Fruit fly (Drosophila melanogaster) whole organism, embryonic: ENCODE measurements around the gene CG14984.

Source experiments
- CG10209 ChIP-seq: fragments of 200-800 bp; sonication (Bioruptor generic); optimal IDR thresholded peaks from 3 replicates; lab custom pipeline; 2017; ENCODE audit warnings: missing biosample characterization, mild to moderate bottlenecking, missing genetic modification characterization, missing genetic modification reagents
- CG12236 ChIP-seq: fragments of 200-800 bp; sonication (Bioruptor generic); optimal IDR thresholded peaks from 2 replicates; lab custom pipeline; 2016; ENCODE audit warnings: missing biosample characterization, missing genetic modification characterization
- CG14667 ChIP-seq: fragments of 200-800 bp; sonication (Bioruptor generic); IDR thresholded peaks from 2 replicates; pipeline ENCODE4 v1.3.6; 2022; ENCODE audit warnings: missing biosample characterization, missing genetic modification characterization
- CG1602 ChIP-seq: fragments of 200-800 bp; sonication (Bioruptor generic); optimal IDR thresholded peaks from 3 replicates; lab custom pipeline; 2016; ENCODE audit warnings: missing biosample characterization, missing genetic modification characterization
- CG1603 ChIP-seq: fragments of 200-800 bp; sonication (Bioruptor generic); optimal IDR thresholded peaks from 2 replicates; lab custom pipeline; 2019; ENCODE audit warnings: missing biosample characterization, mild to moderate bottlenecking, missing genetic modification characterization, moderate library complexity
- CG17361 ChIP-seq: fragments of 200-800 bp; sonication (Bioruptor generic); IDR thresholded peaks from 3 replicates; pipeline ENCODE4 v1.3.6; 2022; ENCODE audit warnings: missing biosample characterization, missing genetic modification characterization
- CG17568 ChIP-seq: fragments of 200-800 bp; sonication (Bioruptor generic); optimal IDR thresholded peaks from 2 replicates; lab custom pipeline; 2018; ENCODE audit warnings: missing biosample characterization, mild to moderate bottlenecking, missing genetic modification characterization, moderate library complexity
- CG1792 ChIP-seq: fragments of 200-800 bp; sonication (Bioruptor generic); optimal IDR thresholded peaks from 2 replicates; lab custom pipeline; 2016; ENCODE audit warnings: missing biosample characterization, missing genetic modification characterization
- CG2875 ChIP-seq: fragments of 200-800 bp; sonication (Bioruptor generic); optimal IDR thresholded peaks from 2 replicates; lab custom pipeline; 2017; ENCODE audit warnings: missing biosample characterization, mild to moderate bottlenecking, missing genetic modification characterization, missing genetic modification reagents
- CG42726 ChIP-seq: fragments of 200-800 bp; sonication (Bioruptor generic); IDR thresholded peaks from 2 replicates; pipeline ENCODE4 v1.3.6; 2022; ENCODE audit warnings: missing biosample characterization, missing genetic modification characterization; ENCODE audit not compliant: partially characterized antibody
- CG4404 ChIP-seq: fragments of 200-800 bp; sonication (Bioruptor generic); IDR thresholded peaks from 2 replicates; pipeline ENCODE4 v1.3.6; 2022; ENCODE audit warnings: missing biosample characterization, missing genetic modification characterization
- CG4424 ChIP-seq: fragments of 200-800 bp; sonication (Bioruptor generic); optimal IDR thresholded peaks from 3 replicates; lab custom pipeline; 2016; ENCODE audit warnings: missing biosample characterization, missing genetic modification characterization
- CG7556 ChIP-seq: fragments of 200-800 bp; sonication (Bioruptor generic); optimal IDR thresholded peaks from 2 replicates; lab custom pipeline; 2017; ENCODE audit warnings: missing biosample characterization, mild to moderate bottlenecking, missing genetic modification characterization
- CG7745 ChIP-seq: fragments of 200-800 bp; sonication (Bioruptor generic); optimal IDR thresholded peaks from 2 replicates; lab custom pipeline; 2018; ENCODE audit warnings: missing biosample characterization, mild to moderate bottlenecking, missing genetic modification characterization, moderate library complexity
- CG8924 ChIP-seq: fragments of 200-800 bp; optimal IDR thresholded peaks from 3 replicates; lab custom pipeline; 2019; ENCODE audit warnings: missing biosample characterization, mild to moderate bottlenecking, missing genetic modification characterization, moderate library complexity
- CG9932 ChIP-seq: fragments of 200-800 bp; sonication (Bioruptor generic); IDR thresholded peaks from 2 replicates; pipeline ENCODE4 v1.3.6; 2022; ENCODE audit warnings: missing biosample characterization, missing genetic modification characterization
- CoRest ChIP-seq: fragments of 200-800 bp; sonication (Bioruptor generic); optimal IDR thresholded peaks from 3 replicates; lab custom pipeline; 2018; ENCODE audit warnings: missing biosample characterization, mild to moderate bottlenecking, missing genetic modification characterization, moderate library complexity
- D19A ChIP-seq: fragments of 200-800 bp; optimal IDR thresholded peaks from 3 replicates; lab custom pipeline; 2019; ENCODE audit warnings: missing biosample characterization, mild to moderate bottlenecking, missing genetic modification characterization, moderate library complexity
- Elba2 ChIP-seq: fragments of 200-800 bp; sonication (Bioruptor generic); optimal IDR thresholded peaks from 3 replicates; lab custom pipeline; 2016; ENCODE audit warnings: missing biosample characterization, missing genetic modification characterization
- Lhr ChIP-seq: fragments of 200-800 bp; sonication (Bioruptor generic); optimal IDR thresholded peaks from 3 replicates; lab custom pipeline; 2017; ENCODE audit warnings: mild to moderate bottlenecking, missing biosample characterization, missing genetic modification reagents, missing genetic modification characterization
- NC2β ChIP-seq: fragments of 200-800 bp; sonication (Bioruptor generic); optimal IDR thresholded peaks from 2 replicates; lab custom pipeline; 2016; ENCODE audit warnings: missing biosample characterization, missing genetic modification characterization
- Nf-YB ChIP-seq: fragments of 200-800 bp; sonication (Bioruptor generic); optimal IDR thresholded peaks from 3 replicates; lab custom pipeline; 2019; ENCODE audit warnings: missing biosample characterization, mild to moderate bottlenecking, missing genetic modification characterization, moderate library complexity
- Oli ChIP-seq: fragments of 200-800 bp; sonication (Bioruptor generic); optimal IDR thresholded peaks from 2 replicates; lab custom pipeline; 2018; ENCODE audit warnings: missing biosample characterization, mild to moderate bottlenecking, missing genetic modification characterization, moderate library complexity
- Sox102F ChIP-seq: fragments of 200-800 bp; sonication (Bioruptor generic); optimal IDR thresholded peaks from 2 replicates; lab custom pipeline; 2018; ENCODE audit warnings: missing biosample characterization, mild to moderate bottlenecking, missing genetic modification characterization, moderate library complexity
- Xrp1 ChIP-seq: fragments of 200-800 bp; sonication (Bioruptor generic); IDR thresholded peaks from 2 replicates; pipeline ENCODE4 v1.3.6; 2022; ENCODE audit warnings: missing biosample characterization, missing genetic modification characterization
- bsh ChIP-seq, 2 experiments: fragments of 200-800 bp; sonication (Bioruptor generic); optimal IDR thresholded peaks; 2 replicates each; lab custom pipeline; 2017 to 2018; ENCODE audit warnings: mild to moderate bottlenecking in 2 of 2, missing biosample characterization in 2 of 2, missing genetic modification characterization in 2 of 2, moderate library complexity in 1 of 2
- crp ChIP-seq, 2 experiments: fragments of 200-800 bp; sonication (Bioruptor generic); optimal IDR thresholded peaks; 2 replicates in 1 of 2; 3 replicates in 1 of 2; lab custom pipeline; 2017; ENCODE audit warnings: missing biosample characterization in 2 of 2, missing genetic modification characterization in 2 of 2, mild to moderate bottlenecking in 1 of 2, moderate library complexity in 1 of 2
- dmrt11E ChIP-seq: fragments of 200-800 bp; sonication (Bioruptor generic); optimal IDR thresholded peaks from 3 replicates; lab custom pipeline; 2018; ENCODE audit warnings: missing biosample characterization, mild to moderate bottlenecking, missing genetic modification characterization, moderate library complexity
- en ChIP-seq: fragments of 200-800 bp; sonication (Bioruptor generic); optimal IDR thresholded peaks from 2 replicates; lab custom pipeline; 2016; ENCODE audit warnings: missing biosample characterization, missing genetic modification characterization
- gce ChIP-seq: fragments of 200-800 bp; sonication (Bioruptor generic); IDR thresholded peaks from 3 replicates; pipeline ENCODE4 v1.3.6; 2022; ENCODE audit warnings: missing biosample characterization, missing genetic modification characterization
- gcm ChIP-seq: fragments of 200-800 bp; sonication (Bioruptor generic); optimal IDR thresholded peaks from 2 replicates; lab custom pipeline; 2019; ENCODE audit warnings: missing biosample characterization, mild to moderate bottlenecking, missing genetic modification characterization, moderate library complexity
- hkb ChIP-seq, 2 experiments: fragments of 200-800 bp in 1 of 2; fragments of >200 bp in 1 of 2; sonication (Bioruptor generic) in 1 of 2; IDR thresholded peaks in 1 of 2; optimal IDR thresholded peaks in 1 of 2; 2 replicates each; pipeline versions ENCODE4 v1.3.6 to Lab custom; 2017 to 2022; ENCODE audit warnings: missing biosample characterization in 1 of 2, missing genetic modification characterization in 1 of 2
- mam ChIP-seq: fragments of 200-800 bp; sonication (Bioruptor generic); optimal IDR thresholded peaks from 3 replicates; lab custom pipeline; 2016; ENCODE audit warnings: missing biosample characterization, missing genetic modification characterization
- prd ChIP-seq, 3 experiments: fragments of >200 bp in 2 of 3; fragments of 200-800 bp in 1 of 3; sonication (Bioruptor generic) in 1 of 3; optimal IDR thresholded peaks in 2 of 3; IDR thresholded peaks in 1 of 3; 2 replicates in 2 of 3; 3 replicates in 1 of 3; pipeline versions ENCODE4 v1.3.6 to Lab custom; 2017 to 2022; ENCODE audit warnings: missing biosample characterization in 1 of 3, missing genetic modification characterization in 1 of 3
- row ChIP-seq: fragments of 200-800 bp; sonication (Bioruptor generic); IDR thresholded peaks from 3 replicates; pipeline ENCODE4 v1.3.6; 2022; ENCODE audit warnings: missing biosample characterization, missing genetic modification characterization
- stwl ChIP-seq: fragments of 200-800 bp; sonication (Bioruptor generic); optimal IDR thresholded peaks from 3 replicates; lab custom pipeline; 2018; ENCODE audit warnings: missing biosample characterization, mild to moderate bottlenecking, missing genetic modification characterization, moderate library complexity
- tin ChIP-seq: fragments of 200-800 bp; sonication (Bioruptor generic); optimal IDR thresholded peaks from 3 replicates; lab custom pipeline; 2016; ENCODE audit warnings: missing biosample characterization, missing genetic modification characterization
- trem ChIP-seq: fragments of 200-800 bp; optimal IDR thresholded peaks from 3 replicates; lab custom pipeline; 2019; ENCODE audit warnings: missing biosample characterization, mild to moderate bottlenecking, missing genetic modification characterization, moderate library complexity
- tup ChIP-seq: fragments of 200-800 bp; sonication (Bioruptor generic); optimal IDR thresholded peaks from 2 replicates; lab custom pipeline; 2016; ENCODE audit warnings: missing biosample characterization, mild to moderate bottlenecking, missing genetic modification characterization, moderate library complexity
- zen ChIP-seq: fragments of 200-800 bp; sonication (Bioruptor generic); optimal IDR thresholded peaks from 3 replicates; lab custom pipeline; 2018; ENCODE audit warnings: missing biosample characterization, mild to moderate bottlenecking, missing genetic modification characterization, moderate library complexity
- zf30C ChIP-seq: fragments of 200-800 bp; sonication (Bioruptor generic); optimal IDR thresholded peaks from 3 replicates; lab custom pipeline; 2018; ENCODE audit warnings: missing biosample characterization, mild to moderate bottlenecking, missing genetic modification characterization

The CG14984 gene

DNA sequence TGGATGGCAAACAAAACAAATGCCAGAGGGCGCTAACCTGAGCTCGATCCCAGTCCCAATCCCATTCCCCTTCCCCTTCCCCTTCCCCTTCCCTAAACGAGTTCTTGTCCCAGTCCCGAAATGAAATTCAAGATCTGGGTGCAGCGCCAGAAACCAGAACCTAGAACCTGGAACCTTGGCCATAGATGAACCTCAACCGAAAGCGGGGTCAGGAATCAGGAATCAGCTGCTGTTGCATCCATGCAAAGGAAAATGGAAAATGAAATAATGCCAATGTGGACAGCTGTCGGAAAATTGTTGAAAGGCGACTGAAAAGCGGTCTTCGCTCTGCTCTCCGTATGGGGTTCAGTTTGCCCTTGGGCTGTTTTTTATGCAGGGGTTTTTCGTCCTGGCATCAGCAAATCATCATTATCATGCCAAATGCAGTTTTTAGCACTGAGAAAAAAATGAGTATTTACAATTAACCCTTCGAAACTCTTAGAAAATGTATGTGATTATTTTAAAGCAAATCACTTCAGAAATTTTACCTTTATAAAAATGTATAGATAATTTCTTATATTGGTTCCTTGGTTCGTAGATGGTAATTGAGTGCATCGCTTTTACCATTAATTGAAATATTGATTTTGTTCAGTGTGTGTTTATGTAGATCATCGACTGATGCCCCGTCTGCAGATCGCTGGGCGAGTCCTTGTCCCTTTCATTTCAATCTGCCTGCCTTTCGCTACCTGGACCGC lies 25.4 kb upstream of the CG14984 start (continued):
- TF ChIP-seq row (GFP tag; lab: Robert Waterston, UW), result peak; percentile 54
- no peak for TF ChIP-seq mam (GFP tag; lab: Kevin White, UChicago)
- peak; percentile 38 for TF ChIP-seq NC2β (GFP tag; lab: Kevin White, UChicago)
- no peak for TF ChIP-seq CG9932 (GFP tag; lab: Robert Waterston, UW)
- TF ChIP-seq CG17568 (GFP tag; lab: Kevin White, UChicago), result no peak
- no peak for TF ChIP-seq CG42726 (GFP tag; lab: Robert Waterston, UW)
- TF ChIP-seq Elba2 (GFP tag; lab: Kevin White, UChicago), result peak; percentile 58
- TF ChIP-seq CG8924 (tag; lab: Kevin White, UChicago), result peak; percentile 48
- TF ChIP-seq Oli (tag; lab: Kevin White, UChicago), result peak; percentile 20
- TF ChIP-seq Sox102F (GFP tag; lab: Kevin White, UChicago), result no peak
- peak; percentile 19 for TF ChIP-seq gcm (GFP tag; lab: Kevin White, UChicago)
- no peak for TF ChIP-seq gce (GFP tag; lab: Robert Waterston, UW)
- TF ChIP-seq CG1792 (GFP tag; lab: Kevin White, UChicago), result no peak
- no peak for TF ChIP-seq CG14667 (GFP tag; lab: Robert Waterston, UW)
- peak in 1 of 2 experiments; percentile 51 for TF ChIP-seq bsh (GFP tag; optimal IDR thresholded peaks at IDR 0.05; lab: Kevin White, UChicago)
- TF ChIP-seq CoRest (tag; lab: Kevin White, UChicago), result peak; percentile 8
- TF ChIP-seq tup, result no peak
- TF ChIP-seq CG10209 (GFP tag; lab: Kevin White, UChicago), result peak; percentile 9
- peak; percentile 90 for TF ChIP-seq zen
- TF ChIP-seq CG4424 (GFP tag; lab: Kevin White, UChicago), result peak; percentile 51
- TF ChIP-seq CG1602 (GFP tag; lab: Kevin White, UChicago), result peak; percentile 5
- TF ChIP-seq Lhr, result no peak
- no peak for TF ChIP-seq CG12236 (GFP tag; lab: Kevin White, UChicago)
- TF ChIP-seq tin (GFP tag; lab: Kevin White, UChicago), result peak; percentile 23
- peak; percentile 67 for TF ChIP-seq CG4404 (GFP tag; lab: Robert Waterston, UW)
- peak; percentile 64 for TF ChIP-seq Xrp1
- peak; percentile 93 for TF ChIP-seq zf30C (GFP tag; lab: Kevin White, UChicago)
- peak; percentile 27 for TF ChIP-seq stwl
- peak; percentile 58 for TF ChIP-seq trem (tag; lab: Kevin White, UChicago)
- no peak for TF ChIP-seq en (GFP tag; lab: Kevin White, UChicago)
- TF ChIP-seq Nf-YB (GFP tag; lab: Kevin White, UChicago), result peak; percentile 2
- TF ChIP-seq CG2875 (GFP tag; lab: Kevin White, UChicago), result no peak
- TF ChIP-seq prd (optimal IDR thresholded peaks at IDR 0.05; lab: Kevin White, UChicago), result no peak
- TF ChIP-seq prd (GFP tag; IDR thresholded peaks at IDR 0.05; lab: Robert Waterston, UW), result peak; percentile 77
- TF ChIP-seq hkb (optimal IDR thresholded peaks at IDR 0.05; lab: Kevin White, UChicago), result no peak
- TF ChIP-seq hkb (GFP tag; IDR thresholded peaks at IDR 0.05; lab: Robert Waterston, UW), result no peak
- TF ChIP-seq crp (GFP tag; optimal IDR thresholded peaks at IDR 0.05; lab: Kevin White, UChicago), result no peak
- TF ChIP-seq D19A (tag; lab: Kevin White, UChicago), result peak; percentile 51
- TF ChIP-seq CG1603 (tag; lab: Kevin White, UChicago), result peak; percentile 16
- peak; percentile 54; the same call in 2 of the 3 replicates for TF ChIP-seq CG17361
- TF ChIP-seq dmrt11E (tag; lab: Kevin White, UChicago), result peak; percentile 90
- TF ChIP-seq CG7556 (GFP tag; lab: Kevin White, UChicago), result peak; percentile 35
- TF ChIP-seq CG7745 (tag; lab: Kevin White, UChicago), result no peak
- TF ChIP-seq, all 482 proteins: peak for 77
